Fruit fly (Drosophila melanogaster): Measurements from ENCODE around the gene CG10154.

Gene CG10154

DNA sequence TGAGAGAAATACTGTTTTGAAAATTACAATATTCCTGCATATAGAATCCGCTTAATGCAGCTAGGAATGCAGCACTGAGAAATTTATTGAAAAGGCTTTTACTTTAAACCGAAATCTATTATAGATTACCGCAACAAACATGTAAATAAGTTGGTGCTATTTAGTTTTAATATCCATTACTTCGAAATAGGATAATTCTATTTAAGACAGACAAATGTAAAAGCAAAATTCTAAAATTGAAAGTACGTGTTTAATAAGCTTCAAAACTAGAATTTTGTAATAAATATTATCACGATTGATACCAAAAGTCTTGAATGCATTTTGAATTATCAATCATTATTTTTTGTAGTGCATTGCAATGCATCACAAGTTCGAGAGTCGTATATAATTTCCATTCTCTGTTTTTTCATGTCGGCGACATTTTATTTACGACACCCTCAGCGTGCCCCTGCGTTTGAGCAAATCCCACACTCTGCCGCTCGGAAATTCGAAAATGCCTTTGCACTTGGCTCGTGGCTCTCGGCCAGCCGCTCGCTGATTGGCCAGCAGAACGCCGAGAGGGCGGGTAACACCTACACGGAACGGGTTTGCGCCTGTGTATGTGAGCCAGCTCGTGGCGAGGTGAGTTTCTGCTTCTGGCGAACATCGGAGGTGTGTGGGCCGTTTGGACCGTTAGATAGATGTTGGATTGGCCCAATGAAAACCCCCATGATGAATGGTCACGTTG lies 33.6 kb downstream of the CG10154 start (continued):
- peak; percentile 46 for TF ChIP-seq CG4404 (GFP tag; IDR thresholded peaks at IDR 0.05)
- no peak for TF ChIP-seq CHES-1-like (GFP tag; optimal IDR thresholded peaks at IDR 0.05)
- peak; percentile 46 for TF ChIP-seq D19A (tag; optimal IDR thresholded peaks at IDR 0.05)
- TF ChIP-seq CG2712 (tag; optimal IDR thresholded peaks at IDR 0.05), result peak; percentile 70
- TF ChIP-seq ac (GFP tag; optimal IDR thresholded peaks at IDR 0.05), result no peak
- TF ChIP-seq CG12769 (tag; optimal IDR thresholded peaks at IDR 0.05), result no peak
- peak; percentile 81; the same call in 1 of the 2 replicates for TF ChIP-seq Nf-YA (GFP tag; IDR thresholded peaks at IDR 0.05)
- TF ChIP-seq D (optimal IDR thresholded peaks at IDR 0.05), result no peak
- TF ChIP-seq D (GFP tag; optimal IDR thresholded peaks at IDR 0.05), result peak; percentile 64
- TF ChIP-seq zf30C (GFP tag; optimal IDR thresholded peaks at IDR 0.05), result peak; percentile 42
- TF ChIP-seq CG9817 (tag; optimal IDR thresholded peaks at IDR 0.05), result no peak
- no peak for TF ChIP-seq CG12219 (GFP tag; optimal IDR thresholded peaks at IDR 0.05)
- peak; percentile 63 for TF ChIP-seq CG11504 (tag; optimal IDR thresholded peaks at IDR 0.05)
- TF ChIP-seq CG15696 (tag; optimal IDR thresholded peaks at IDR 0.05), result peak; percentile 57
- peak; percentile 81 for TF ChIP-seq cg (GFP tag; optimal IDR thresholded peaks at IDR 0.05)
- TF ChIP-seq CG12942 (GFP tag; optimal IDR thresholded peaks at IDR 0.05), result no peak
- TF ChIP-seq dmrt99B (tag; optimal IDR thresholded peaks at IDR 0.05), result peak; percentile 52
- peak; percentile 57 for TF ChIP-seq MTF-1 (GFP tag; optimal IDR thresholded peaks at IDR 0.05; ENCODE audit: borderline replicate concordance)
- TF ChIP-seq sr (GFP tag; IDR thresholded peaks at IDR 0.05), result peak; percentile 90

- TF ChIP-seq Nf-YB (GFP tag; optimal IDR thresholded peaks at IDR 0.05) (peak; percentile 92), inv (GFP tag; IDR thresholded peaks at IDR 0.05; ENCODE audit: partially characterized antibody) (no peak), Nf-YC (tag; optimal IDR thresholded peaks at IDR 0.05) (peak; percentile 87), CG8388 (GFP tag; optimal IDR thresholded peaks at IDR 0.05) (peak; percentile 49), Xrp1 (GFP tag; IDR thresholded peaks at IDR 0.05) (no peak), CG16779 (GFP tag; IDR thresholded peaks at IDR 0.05) (no peak), cas (GFP tag; IDR thresholded peaks at IDR 0.05) (no peak), oc (tag; optimal IDR thresholded peaks at IDR 0.05) (no peak), Jarid2 (GFP tag; optimal IDR thresholded peaks at IDR 0.05) (peak; percentile 81), CG15269 (tag; optimal IDR thresholded peaks at IDR 0.05) (no peak), Nf-YA (GFP tag; IDR thresholded peaks at IDR 0.05) (no peak), sqz (GFP tag; optimal IDR thresholded peaks at IDR 0.05) (peak; percentile 65), Elba2 (GFP tag; optimal IDR thresholded peaks at IDR 0.05) (no peak), CG5180 (GFP tag; optimal IDR thresholded peaks at IDR 0.05) (peak; percentile 7), crc (GFP tag; optimal IDR thresholded peaks at IDR 0.05) (no peak), Deaf1 (tag; optimal IDR thresholded peaks at IDR 0.05) (peak; percentile 59), mirr (GFP tag; optimal IDR thresholded peaks at IDR 0.05) (no peak), nom (GFP tag; optimal IDR thresholded peaks at IDR 0.05) (peak; percentile 35), CG33213 (GFP tag; optimal IDR thresholded peaks at IDR 0.05) (no peak), cg (GFP tag; optimal IDR thresholded peaks at IDR 0.05) (peak; percentile 82), CG4854 (GFP tag; optimal IDR thresholded peaks at IDR 0.05) (no peak), CG10366 (GFP tag; IDR thresholded peaks at IDR 0.05) (no peak), Ets97D (GFP tag; optimal IDR thresholded peaks at IDR 0.05) (no peak), Trl (optimal IDR thresholded peaks at IDR 0.05) (peak in 1 of 2 experiments; percentile 11), Trl (GFP tag; optimal IDR thresholded peaks at IDR 0.05) (no peak), CG6175 (GFP tag; IDR thresholded peaks at IDR 0.05) (no peak), CG17802 (tag; optimal IDR thresholded peaks at IDR 0.05) (no peak), abd-A (tag; optimal IDR thresholded peaks at IDR 0.05) (no peak), CG17829 (tag; optimal IDR thresholded peaks at IDR 0.05) (peak; percentile 64), CG2129 (GFP tag; IDR thresholded peaks at IDR 0.05; ENCODE audit: partially characterized antibody) (no peak), kni (GFP tag; optimal IDR thresholded peaks at IDR 0.05) (peak; percentile 45)
Measured at dm6 chr3L:13400872-13401418, 36.0 kb downstream of the CG10154 start, which contains the start of gene sens. sens (minus strand) TSS chr3L:13401125.
